Worm (Caenorhabditis elegans) whole organism, L3 larva: Measurements from ENCODE around the gene F25B4.4.

Source experiments
- R02D3.7 ChIP-seq: fragments of 150-350 bp; optimal IDR thresholded peaks from 2 replicates; lab custom pipeline; 2014; ENCODE audit warnings: missing biosample characterization, missing genetic modification characterization
- aly-2 ChIP-seq: fragments of 150-350 bp; optimal IDR thresholded peaks from 2 replicates; lab custom pipeline; 2014; ENCODE audit warnings: missing biosample characterization, missing genetic modification characterization
- daf-12 ChIP-seq: fragments of 150-350 bp; optimal IDR thresholded peaks from 2 replicates; lab custom pipeline; 2014; ENCODE audit warnings: missing biosample characterization, missing genetic modification reagents, missing genetic modification characterization
- unc-62 ChIP-seq: fragments of 150-350 bp; sonication (generic microtip); optimal IDR thresholded peaks from 4 replicates; lab custom pipeline; 2014; ENCODE audit warnings: missing biosample characterization, missing genetic modification reagents, missing genetic modification characterization

ce11 chrV:5676011-5676410, 8.7 kb upstream of the F25B4.4 start, which contains the start of gene pqn-13:
- no peak for TF ChIP-seq daf-12 (tag; lab: Kevin White, UChicago)
- TF ChIP-seq aly-2 (tag; lab: Kevin White, UChicago): no peak
- TF ChIP-seq unc-62: no peak
- no peak for TF ChIP-seq R02D3.7 (tag; lab: Kevin White, UChicago)
